Fruit fly (Drosophila melanogaster): Measurements from ENCODE around the gene CG1737.

Gene CG1737

dm6 chrX:11348829-11349228, 1.6 kb upstream of the CG1737 start, which contains the start of gene CG1738 (continued):
- TF ChIP-seq Tbp (GFP tag; optimal IDR thresholded peaks at IDR 0.05) (no peak), CG13424 (tag; optimal IDR thresholded peaks at IDR 0.05) (peak; percentile 10), CG7839 (tag; optimal IDR thresholded peaks at IDR 0.05) (peak; percentile 29), CG2712 (tag; optimal IDR thresholded peaks at IDR 0.05) (peak; percentile 38), CG8388 (GFP tag; optimal IDR thresholded peaks at IDR 0.05) (peak; percentile 7), nmo (GFP tag; optimal IDR thresholded peaks at IDR 0.05) (peak; percentile 15), ems (GFP tag; optimal IDR thresholded peaks at IDR 0.05) (no peak), CG31388 (GFP tag; optimal IDR thresholded peaks at IDR 0.05) (no peak), CG8089 (GFP tag; optimal IDR thresholded peaks at IDR 0.05) (no peak), CG4854 (GFP tag; optimal IDR thresholded peaks at IDR 0.05) (no peak), lab (GFP tag; optimal IDR thresholded peaks at IDR 0.05) (no peak), chn (GFP tag; optimal IDR thresholded peaks at IDR 0.05) (no peak), Oli (tag; optimal IDR thresholded peaks at IDR 0.05) (no peak), CG17912 (GFP tag; optimal IDR thresholded peaks at IDR 0.05) (no peak), CG5245 (GFP tag; optimal IDR thresholded peaks at IDR 0.05) (no peak)

- peak; percentile 34 for TF ChIP-seq mam (GFP tag; optimal IDR thresholded peaks at IDR 0.05)
- peak; percentile 67 for TF ChIP-seq CG9932 (GFP tag; IDR thresholded peaks at IDR 0.05)
- no peak for TF ChIP-seq CG18619 (GFP tag; optimal IDR thresholded peaks at IDR 0.05)
- peak; percentile 35 for TF ChIP-seq CG1603 (tag; optimal IDR thresholded peaks at IDR 0.05)
- TF ChIP-seq E2f2 (GFP tag; IDR thresholded peaks at IDR 0.05) = peak; percentile 46
- TF ChIP-seq grn (GFP tag; optimal IDR thresholded peaks at IDR 0.05) = no peak
- TF ChIP-seq gfzf (GFP tag; optimal IDR thresholded peaks at IDR 0.05) = peak; percentile 2
- TF ChIP-seq ranshi (GFP tag; IDR thresholded peaks at IDR 0.05) = peak; percentile 40; the same call in 1 of the 2 replicates
- no peak for TF ChIP-seq CG8290 (GFP tag; optimal IDR thresholded peaks at IDR 0.05)
- TF ChIP-seq CG8290 (tag; optimal IDR thresholded peaks at IDR 0.05) = peak in 1 of 2 experiments; percentile 69
- TF ChIP-seq vvl (GFP tag; IDR thresholded peaks at IDR 0.05) = peak; percentile 71; the same call in 1 of the 2 replicates
- TF ChIP-seq dysf (GFP tag; IDR thresholded peaks at IDR 0.05) = no peak
- no peak for TF ChIP-seq sima (GFP tag; optimal IDR thresholded peaks at IDR 0.05)
- 0 out of 3 replicates have a peak, but pooled peaks have one; percentile 33 for TF ChIP-seq ci (GFP tag; IDR thresholded peaks at IDR 0.05)
- TF ChIP-seq toy (GFP tag; IDR thresholded peaks at IDR 0.05) = no peak
- peak; percentile 53 for TF ChIP-seq MESR4 (GFP tag; optimal IDR thresholded peaks at IDR 0.05)
- peak; percentile 56 for TF ChIP-seq pzg (GFP tag; optimal IDR thresholded peaks at IDR 0.05)
- TF ChIP-seq CG15514 (GFP tag; optimal IDR thresholded peaks at IDR 0.05) = peak; percentile 3
- TF ChIP-seq NK7.1 (GFP tag; optimal IDR thresholded peaks at IDR 0.05) = no peak
- peak; percentile 13 for TF ChIP-seq Meics (GFP tag; optimal IDR thresholded peaks at IDR 0.05)
- no peak for TF ChIP-seq CG13775 (GFP tag; optimal IDR thresholded peaks at IDR 0.05)
- TF ChIP-seq CG9437 (GFP tag; optimal IDR thresholded peaks at IDR 0.05) = peak; percentile 4
- TF ChIP-seq gsb-n (tag; optimal IDR thresholded peaks at IDR 0.05) = no peak
- no peak for TF ChIP-seq nerfin-2 (GFP tag; IDR thresholded peaks at IDR 0.05; ENCODE audit: partially characterized antibody)
- 0 out of 2 replicates have a peak, but pooled peaks have one; percentile 21 for TF ChIP-seq CG6689 (GFP tag; IDR thresholded peaks at IDR 0.05)
- TF ChIP-seq lmd (GFP tag; IDR thresholded peaks at IDR 0.05) = no peak; the same call in 1 of the 2 replicates
- TF ChIP-seq row (GFP tag; IDR thresholded peaks at IDR 0.05) = peak; percentile 41; the same call in 1 of the 3 replicates
- TF ChIP-seq B-H2 (GFP tag; optimal IDR thresholded peaks at IDR 0.05) = peak; percentile 41
- TF ChIP-seq Dp (GFP tag; optimal IDR thresholded peaks at IDR 0.05) = peak; percentile 31
- TF ChIP-seq Usf (GFP tag; optimal IDR thresholded peaks at IDR 0.05) = no peak
- TF ChIP-seq fd3F (GFP tag; optimal IDR thresholded peaks at IDR 0.05) = no peak
- TF ChIP-seq CG4360 (GFP tag; IDR thresholded peaks at IDR 0.05) = no peak
- TF ChIP-seq abd-A (tag; optimal IDR thresholded peaks at IDR 0.05) = no peak
- no peak for TF ChIP-seq CG3838 (GFP tag; optimal IDR thresholded peaks at IDR 0.05)
- 0 out of 2 replicates have a peak, but pooled peaks have one; percentile 39 for TF ChIP-seq Xrp1 (GFP tag; IDR thresholded peaks at IDR 0.05)
- TF ChIP-seq chn (GFP tag; optimal IDR thresholded peaks at IDR 0.05) = peak; percentile 21
- no peak for TF ChIP-seq CHES-1-like (GFP tag; optimal IDR thresholded peaks at IDR 0.05)
Observed at dm6 chrX:11349780-11350179, 628 bp upstream of the CG1737 start, which contains the start of gene NdufV3. NdufV3 (plus strand) TSS chrX:11349998.
